Worm (Caenorhabditis elegans) whole organism, L2 larva: ENCODE data around the gene F53C11.9.

Experiments
- C34F6.9 ChIP-seq: fragments of 150-350 bp; optimal IDR thresholded peaks from 2 replicates; lab custom pipeline; 2014; ENCODE audit warnings: missing biosample characterization, missing genetic modification characterization
- F13H6.1 ChIP-seq: sonication (generic microtip); optimal IDR thresholded peaks from 2 replicates; lab custom pipeline; 2016; ENCODE audit warnings: missing genetic modification characterization, missing compliant biosample characterization
- ZK546.5 ChIP-seq: sonication (generic microtip); optimal IDR thresholded peaks from 2 replicates; lab custom pipeline; 2017; ENCODE audit warnings: missing biosample characterization, missing genetic modification characterization
- aly-2 ChIP-seq: fragments of 150-350 bp; optimal IDR thresholded peaks from 2 replicates; lab custom pipeline; 2014; ENCODE audit warnings: missing biosample characterization, missing genetic modification characterization
- ama-1 ChIP-seq: fragments of 150-350 bp; optimal IDR thresholded peaks from 2 replicates; lab custom pipeline; 2018; ENCODE audit warnings: inconsistent platforms
- ceh-16 ChIP-seq: fragments of 150-350 bp; optimal IDR thresholded peaks from 2 replicates; lab custom pipeline; 2014; ENCODE audit warnings: missing biosample characterization, missing genetic modification characterization
- ceh-82 ChIP-seq: fragments of 150-350 bp; optimal IDR thresholded peaks from 2 replicates; lab custom pipeline; 2014; ENCODE audit warnings: missing biosample characterization, missing genetic modification characterization
- crh-2 ChIP-seq: sonication (generic microtip); optimal IDR thresholded peaks from 2 replicates; lab custom pipeline; 2017; ENCODE audit warnings: missing biosample characterization, missing genetic modification characterization
- egl-27 ChIP-seq: sonication (generic microtip); optimal IDR thresholded peaks from 3 replicates; lab custom pipeline; 2017; ENCODE audit warnings: missing biosample characterization, missing genetic modification reagents, missing genetic modification characterization
- elt-1 ChIP-seq: fragments of 150-350 bp; optimal IDR thresholded peaks from 2 replicates; lab custom pipeline; 2014; ENCODE audit warnings: missing biosample characterization, missing genetic modification characterization
- lin-13 ChIP-seq: fragments of 150-350 bp; optimal IDR thresholded peaks from 2 replicates; lab custom pipeline; 2014; ENCODE audit warnings: missing biosample characterization, missing genetic modification reagents, missing genetic modification characterization
- lin-39 ChIP-seq: fragments of 150-350 bp; optimal IDR thresholded peaks from 2 replicates; lab custom pipeline; 2014; ENCODE audit warnings: missing biosample characterization, missing genetic modification reagents, missing genetic modification characterization
- nhr-10 ChIP-seq: sonication (generic microtip); optimal IDR thresholded peaks from 2 replicates; lab custom pipeline; 2017; ENCODE audit warnings: missing biosample characterization, missing genetic modification characterization
- nhr-23 ChIP-seq: fragments of 150-350 bp; optimal IDR thresholded peaks from 2 replicates; lab custom pipeline; 2014; ENCODE audit warnings: missing biosample characterization, missing genetic modification reagents, missing genetic modification characterization
- nhr-25 ChIP-seq: fragments of 150-350 bp; sonication (generic microtip); optimal IDR thresholded peaks from 3 replicates; lab custom pipeline; 2014; ENCODE audit warnings: missing biosample characterization, missing genetic modification characterization
- sem-4 ChIP-seq: fragments of 150-350 bp; optimal IDR thresholded peaks from 2 replicates; lab custom pipeline; 2014; ENCODE audit warnings: missing biosample characterization, missing genetic modification reagents, missing genetic modification characterization
- skn-1 ChIP-seq: sonication (generic microtip); optimal IDR thresholded peaks from 2 replicates; lab custom pipeline; 2017; ENCODE audit warnings: missing biosample characterization, missing genetic modification characterization
- snpc-4 ChIP-seq: fragments of 150-350 bp; optimal IDR thresholded peaks from 2 replicates; lab custom pipeline; 2014; ENCODE audit warnings: missing biosample characterization, missing genetic modification characterization
- unc-39 ChIP-seq: fragments of 150-350 bp; optimal IDR thresholded peaks from 2 replicates; lab custom pipeline; 2014; ENCODE audit warnings: missing biosample characterization, missing genetic modification characterization
- unc-55 ChIP-seq: fragments of 150-350 bp; sonication (generic microtip); optimal IDR thresholded peaks from 3 replicates; lab custom pipeline; 2014; ENCODE audit warnings: missing biosample characterization, missing genetic modification reagents, missing genetic modification characterization
- unc-62 ChIP-seq: fragments of 150-350 bp; optimal IDR thresholded peaks from 2 replicates; lab custom pipeline; 2014; ENCODE audit warnings: missing biosample characterization, missing genetic modification reagents, missing genetic modification characterization
- zag-1 ChIP-seq: fragments of 150-350 bp; optimal IDR thresholded peaks from 2 replicates; lab custom pipeline; 2014; ENCODE audit warnings: missing biosample characterization, missing genetic modification characterization
- ztf-1 ChIP-seq: fragments of 200-800 bp; sonication (Bioruptor generic); conservative IDR thresholded peaks from 2 replicates; pipeline ENCODE4 v1.3.6; 2022; ENCODE audit warnings: missing genetic modification characterization, missing compliant biosample characterization
- ztf-4 ChIP-seq: fragments of 150-350 bp; optimal IDR thresholded peaks from 2 replicates; lab custom pipeline; 2014; ENCODE audit warnings: missing biosample characterization, missing genetic modification characterization

Gene F53C11.9

DNA sequence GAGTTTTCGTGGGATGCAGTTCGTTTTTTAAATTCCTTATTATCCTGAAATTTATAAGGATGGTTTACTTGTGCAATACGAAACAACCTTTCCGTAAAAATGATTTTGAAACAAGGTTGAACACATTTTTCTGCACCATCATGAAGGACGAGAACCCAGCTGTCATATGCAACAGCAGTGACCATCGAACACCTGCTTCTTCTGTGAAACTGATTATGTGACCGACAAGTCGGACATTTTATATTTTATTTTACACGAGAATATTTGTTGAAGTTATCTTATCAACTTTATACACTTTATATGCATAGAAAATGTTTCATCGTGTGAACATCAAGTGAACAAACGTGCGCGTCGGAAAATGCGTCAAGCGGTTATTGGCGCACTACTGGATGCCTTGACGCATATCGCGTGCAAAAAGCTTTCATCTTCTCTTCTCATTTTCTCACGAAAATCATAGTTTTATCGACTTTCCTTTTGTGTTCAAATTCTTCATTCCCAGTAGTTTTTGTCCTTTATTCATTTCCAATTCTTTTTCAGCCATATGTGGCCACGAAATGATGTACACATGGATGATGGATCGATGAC, 41.1 kb downstream of the F53C11.9 start, which contains the start of gene sel-10 (continued):
- TF ChIP-seq unc-39 (tag; lab: Kevin White, UChicago) (no peak), snpc-4 (tag; lab: Kevin White, UChicago) (peak; percentile 41), ztf-1 (GFP tag; lab: Robert Waterston, UW) (no peak), zag-1 (tag; lab: Kevin White, UChicago) (no peak), ceh-16 (tag; lab: Kevin White, UChicago) (no peak)

ce11 chrV:13822752-13823151, 44.9 kb downstream of the F53C11.9 start, which contains the start of gene hpo-31:
Gene hpo-31 (plus strand): TSS chrV:13823052.
- no peak for TF ChIP-seq nhr-10 (tag; lab: Kevin White, UChicago)
- TF ChIP-seq nhr-25 (tag; lab: Kevin White, UChicago), result no peak
- TF ChIP-seq unc-55 (GFP tag; lab: Kevin White, UChicago), result no peak
- no peak for TF ChIP-seq crh-2 (tag; lab: Kevin White, UChicago)
- no peak for TF ChIP-seq ceh-16 (tag; lab: Kevin White, UChicago)
- TF ChIP-seq lin-39 (tag; lab: Kevin White, UChicago), result no peak
- no peak for TF ChIP-seq egl-27
- TF ChIP-seq ZK546.5, result no peak
- TF ChIP-seq C34F6.9 (tag; lab: Kevin White, UChicago), result no peak
- no peak for TF ChIP-seq nhr-23
- TF ChIP-seq ztf-4 (tag; lab: Kevin White, UChicago), result no peak
- TF ChIP-seq elt-1 (tag; lab: Kevin White, UChicago), result no peak
- no peak for TF ChIP-seq ceh-82 (tag; lab: Kevin White, UChicago)
- TF ChIP-seq snpc-4 (tag; lab: Kevin White, UChicago), result no peak
- no peak for TF ChIP-seq skn-1 (tag; lab: Kevin White, UChicago)
- no peak for TF ChIP-seq sem-4
- no peak for TF ChIP-seq aly-2 (tag; lab: Kevin White, UChicago)
- no peak for TF ChIP-seq F13H6.1 (tag; lab: Kevin White, UChicago)
- no peak for TF ChIP-seq ama-1 (lab: Kevin White, UChicago)

DNA sequence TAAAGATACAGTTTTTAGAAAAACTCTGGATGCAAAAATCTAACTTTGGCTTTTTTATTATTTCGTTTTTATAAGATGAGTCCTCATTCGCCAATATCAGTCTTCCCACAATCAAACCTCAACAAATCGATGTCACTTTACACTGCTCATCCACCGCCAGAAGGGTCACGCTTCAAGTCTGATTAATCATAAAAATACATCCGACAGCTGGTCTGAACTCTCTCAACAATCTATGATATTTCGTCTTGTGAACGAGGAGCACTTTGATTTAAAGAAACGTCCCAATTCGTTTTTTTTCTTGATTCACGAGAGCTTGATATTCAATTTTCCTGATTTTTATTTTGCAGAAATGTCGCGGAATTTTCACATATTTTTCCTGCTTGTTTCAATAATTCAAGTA, 50.1 kb downstream of the F53C11.9 start, which contains the start of gene nrf-5:
TSS of gene nrf-5 (plus strand) at position 348 of the 400 bp plus-strand sequence.
- TF ChIP-seq nhr-10 (tag; lab: Kevin White, UChicago) (no peak), egl-27 (no peak), unc-62 (GFP tag; lab: Kevin White, UChicago) (no peak), ZK546.5 (no peak), lin-13 (GFP tag; lab: Kevin White, UChicago) (no peak), zag-1 (tag; lab: Kevin White, UChicago) (no peak), ceh-16 (tag; lab: Kevin White, UChicago) (no peak)
